Worm (Caenorhabditis elegans) whole organism, early embryonic: Measurements from ENCODE around the gene srh-258.

Experiments
- F13C5.2 ChIP-seq: sonication (generic microtip); optimal IDR thresholded peaks from 2 replicates; lab custom pipeline; 2017; ENCODE audit warnings: mild to moderate bottlenecking, missing genetic modification characterization, inconsistent platforms, missing compliant biosample characterization
- aly-1 ChIP-seq: sonication (generic microtip); optimal IDR thresholded peaks from 2 replicates; lab custom pipeline; 2016; ENCODE audit warnings: missing genetic modification characterization, missing compliant biosample characterization
- ama-1 ChIP-seq: fragments of 150-350 bp; optimal IDR thresholded peaks from 2 replicates; lab custom pipeline; 2014
- ceh-13 ChIP-seq: fragments of 200-800 bp; sonication (Bioruptor generic); optimal IDR thresholded peaks from 2 replicates; lab custom pipeline; 2018; ENCODE audit warnings: mild to moderate bottlenecking, missing genetic modification characterization, missing compliant biosample characterization
- ceh-36 ChIP-seq: sonication (generic microtip); optimal IDR thresholded peaks from 2 replicates; lab custom pipeline; 2016; ENCODE audit warnings: missing genetic modification characterization, inconsistent platforms, missing compliant biosample characterization
- flt-1 ChIP-seq: fragments of 200-800 bp; sonication (Bioruptor generic); IDR thresholded peaks from 2 replicates; pipeline ENCODE4 v1.3.6; 2022; ENCODE audit warnings: missing genetic modification characterization, missing compliant biosample characterization
- hmg-4 ChIP-seq: fragments of 200-800 bp; sonication (Bioruptor generic); optimal IDR thresholded peaks from 2 replicates; lab custom pipeline; 2018; ENCODE audit warnings: mild to moderate bottlenecking, missing genetic modification characterization, missing compliant biosample characterization
- hnd-1 ChIP-seq: sonication (generic microtip); optimal IDR thresholded peaks from 2 replicates; lab custom pipeline; 2016; ENCODE audit warnings: missing genetic modification characterization, missing compliant biosample characterization
- scrt-1 ChIP-seq: fragments of 200-800 bp; sonication (Bioruptor generic); IDR thresholded peaks from 2 replicates; pipeline ENCODE4 v1.3.6; 2022; ENCODE audit warnings: missing genetic modification characterization, missing compliant biosample characterization
- tbx-11 ChIP-seq: fragments of 200-800 bp; sonication (Bioruptor generic); IDR thresholded peaks from 2 replicates; pipeline ENCODE4 v1.3.6; 2022; ENCODE audit warnings: missing genetic modification characterization, missing compliant biosample characterization
- tbx-37 ChIP-seq: fragments of 200-800 bp; sonication (Bioruptor generic); conservative IDR thresholded peaks from 2 replicates; pipeline ENCODE4 v1.3.6; 2022; ENCODE audit warnings: missing genetic modification reagents, missing genetic modification characterization, missing compliant biosample characterization
- tra-4 ChIP-seq: sonication (generic microtip); optimal IDR thresholded peaks from 2 replicates; lab custom pipeline; 2017; ENCODE audit warnings: missing genetic modification characterization, missing compliant biosample characterization

DNA sequence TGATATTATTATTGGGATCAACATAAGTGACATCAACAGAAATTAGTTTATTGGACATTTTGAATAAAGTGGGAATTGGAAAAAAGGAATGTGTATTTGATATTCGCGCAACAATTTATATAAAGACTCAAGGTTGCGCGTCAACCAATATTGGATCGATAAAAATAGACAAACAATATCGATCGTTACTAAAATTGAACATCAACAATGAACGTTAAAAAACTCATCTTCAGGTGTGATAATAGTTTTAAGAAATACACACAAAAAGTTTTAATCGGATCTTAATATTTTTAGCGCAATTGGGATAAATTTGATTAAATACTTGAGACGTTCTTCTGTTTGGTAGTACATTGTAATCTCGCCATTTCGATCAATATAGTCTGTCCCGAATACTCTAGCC, 18.6 kb downstream of the srh-258 start, which contains the start of gene fbxa-104:
- TF ChIP-seq tbx-11 (GFP tag; lab: Robert Waterston, UW) (no peak), scrt-1 (GFP tag; lab: Robert Waterston, UW) (no peak), hmg-4 (GFP tag; lab: Kevin White, UChicago) (no peak), ama-1 (lab: Kevin White, UChicago) (no peak), tbx-37 (no peak), ceh-36 (tag; lab: Kevin White, UChicago) (no peak), hnd-1 (no peak), ceh-13 (no peak), F13C5.2 (tag; lab: Kevin White, UChicago) (no peak), flt-1 (no peak), tra-4 (no peak), aly-1 (tag; lab: Kevin White, UChicago) (no peak)
